Worm (Caenorhabditis elegans) whole organism, L4 larva: ENCODE measurements around the gene T05C12.8.

ENCODE experiments used
- F26F4.8 ChIP-seq: fragments of 200-800 bp; sonication (Bioruptor generic); conservative IDR thresholded peaks from 2 replicates; pipeline ENCODE4 v1.3.6; 2022; ENCODE audit warnings: missing genetic modification characterization, missing compliant biosample characterization
- F37D6.2 ChIP-seq: sonication (generic microtip); optimal IDR thresholded peaks from 2 replicates; lab custom pipeline; 2016; ENCODE audit warnings: mild to moderate bottlenecking, missing genetic modification characterization, missing compliant biosample characterization
- T20F7.1 ChIP-seq: fragments of 200-800 bp; sonication (Bioruptor generic); optimal IDR thresholded peaks from 2 replicates; lab custom pipeline; 2018; ENCODE audit warnings: mild to moderate bottlenecking, missing genetic modification characterization, missing compliant biosample characterization
- T26A8.4 ChIP-seq: fragments of 200-800 bp; sonication (Bioruptor generic); IDR thresholded peaks from 2 replicates; pipeline ENCODE4 v1.3.6; 2022; ENCODE audit warnings: missing genetic modification characterization, missing compliant biosample characterization
- Y105C5A.15 ChIP-seq: fragments of 200-800 bp; sonication (Bioruptor generic); IDR thresholded peaks from 2 replicates; pipeline ENCODE4 v1.3.6; 2022; ENCODE audit warnings: missing genetic modification characterization, missing compliant biosample characterization
- Y5F2A.4 ChIP-seq: fragments of 200-800 bp; sonication (Bioruptor generic); optimal IDR thresholded peaks from 2 replicates; lab custom pipeline; 2018; ENCODE audit warnings: mild to moderate bottlenecking, missing genetic modification characterization, missing compliant biosample characterization
- aha-1 ChIP-seq: fragments of 150-350 bp; peaks from one replicate; lab custom pipeline; 2014; ENCODE audit warnings: missing biosample characterization, missing genetic modification characterization
- aly-2 ChIP-seq: sonication (generic microtip); optimal IDR thresholded peaks from 2 replicates; lab custom pipeline; 2018; ENCODE audit warnings: missing biosample characterization, missing genetic modification characterization
- ceh-44 ChIP-seq: fragments of 200-800 bp; sonication (Bioruptor generic); IDR thresholded peaks from 2 replicates; pipeline ENCODE4 v1.3.6; 2022; ENCODE audit warnings: missing genetic modification reagents, missing genetic modification characterization, missing compliant biosample characterization
- ceh-62 ChIP-seq: sonication (generic microtip); optimal IDR thresholded peaks from 2 replicates; lab custom pipeline; 2017; ENCODE audit warnings: missing biosample characterization, missing genetic modification characterization
- ces-1 ChIP-seq: fragments of 150-350 bp; sonication (generic microtip); optimal IDR thresholded peaks from 4 replicates; lab custom pipeline; 2014; ENCODE audit warnings: missing biosample characterization, missing genetic modification reagents, missing genetic modification characterization
- daf-16 ChIP-seq, 3 experiments: sonication (generic microtip); optimal IDR thresholded peaks; 2 replicates each; lab custom pipeline; 2016 to 2017; ENCODE audit warnings: missing genetic modification characterization in 3 of 3, missing genetic modification reagents in 3 of 3, mild to moderate bottlenecking in 2 of 3, missing compliant biosample characterization in 2 of 3, missing biosample characterization in 1 of 3, moderate library complexity in 1 of 3
- daf-8 ChIP-seq: fragments of 200-800 bp; sonication (Bioruptor generic); IDR thresholded peaks from 2 replicates; pipeline ENCODE4 v1.3.6; 2022; ENCODE audit warnings: missing genetic modification characterization, missing compliant biosample characterization
- dmd-6 ChIP-seq: fragments of 200-800 bp; sonication (Bioruptor generic); IDR thresholded peaks from 2 replicates; pipeline ENCODE4 v1.3.6; 2022; ENCODE audit warnings: missing genetic modification reagents, missing genetic modification characterization, missing compliant biosample characterization
- duxl-1 ChIP-seq: sonication (generic microtip); optimal IDR thresholded peaks from 2 replicates; lab custom pipeline; 2016; ENCODE audit warnings: mild to moderate bottlenecking, missing genetic modification characterization, moderate library complexity, missing compliant biosample characterization; ENCODE audit not compliant: poor library complexity
- egl-43 ChIP-seq: fragments of 200-800 bp; sonication (Bioruptor generic); IDR thresholded peaks from 2 replicates; pipeline ENCODE4 v1.3.6; 2022; ENCODE audit warnings: missing genetic modification reagents, missing genetic modification characterization, missing compliant biosample characterization
- hif-1 ChIP-seq, 2 experiments: sonication (generic microtip); optimal IDR thresholded peaks; 2 replicates each; lab custom pipeline; 2016 to 2017; ENCODE audit warnings: missing compliant biosample characterization in 2 of 2, missing genetic modification characterization in 2 of 2, missing genetic modification reagents in 2 of 2, missing genotype in 2 of 2, mild to moderate bottlenecking in 1 of 2
- hlh-11 ChIP-seq: fragments of 200-800 bp; sonication (Bioruptor generic); optimal IDR thresholded peaks from 2 replicates; lab custom pipeline; 2018; ENCODE audit warnings: mild to moderate bottlenecking, missing genetic modification characterization, missing compliant biosample characterization
- hlh-30 ChIP-seq: sonication (generic microtip); optimal IDR thresholded peaks from 2 replicates; lab custom pipeline; 2017; ENCODE audit warnings: antibody characterized with exemption, mild to moderate bottlenecking, missing genetic modification characterization, missing compliant biosample characterization; ENCODE audit not compliant: insufficient read depth
- hmg-1.1 ChIP-seq: fragments of 200-800 bp; sonication (Bioruptor generic); IDR thresholded peaks from 2 replicates; pipeline ENCODE4 v1.3.6; 2022; ENCODE audit warnings: missing genetic modification reagents, missing genetic modification characterization, missing compliant biosample characterization
- lim-7 ChIP-seq: fragments of 200-800 bp; sonication (Bioruptor generic); IDR thresholded peaks from 2 replicates; pipeline ENCODE4 v1.3.6; 2022; ENCODE audit warnings: missing genetic modification characterization, missing compliant biosample characterization
- lin-13 ChIP-seq: fragments of 150-350 bp; optimal IDR thresholded peaks from 2 replicates; lab custom pipeline; 2014; ENCODE audit warnings: missing biosample characterization, missing genetic modification reagents, missing genetic modification characterization
- lin-29 ChIP-seq: fragments of 200-800 bp; sonication (Bioruptor generic); IDR thresholded peaks from 2 replicates; pipeline ENCODE4 v1.3.6; 2022; ENCODE audit warnings: missing genetic modification reagents, missing genetic modification characterization, missing compliant biosample characterization
- lin-38 ChIP-seq: fragments of 200-800 bp; sonication (Bioruptor generic); IDR thresholded peaks from 2 replicates; pipeline ENCODE4 v1.3.6; 2022; ENCODE audit warnings: missing genetic modification reagents, missing genetic modification characterization, missing compliant biosample characterization
- mep-1 ChIP-seq: fragments of 150-350 bp; sonication (generic microtip); optimal IDR thresholded peaks from 3 replicates; lab custom pipeline; 2014; ENCODE audit warnings: missing biosample characterization, missing genetic modification characterization
- mxl-3 ChIP-seq: fragments of 200-800 bp; sonication (Bioruptor generic); optimal IDR thresholded peaks from 2 replicates; lab custom pipeline; 2018; ENCODE audit warnings: mild to moderate bottlenecking, missing genetic modification characterization, missing compliant biosample characterization
- nhr-102 ChIP-seq: sonication (generic microtip); optimal IDR thresholded peaks from 2 replicates; lab custom pipeline; 2016; ENCODE audit warnings: mild to moderate bottlenecking, missing genetic modification characterization, moderate library complexity, missing compliant biosample characterization
- nhr-42 ChIP-seq: fragments of 200-800 bp; sonication (Bioruptor generic); IDR thresholded peaks from 2 replicates; pipeline ENCODE4 v1.3.6; 2022; ENCODE audit warnings: missing genetic modification characterization, missing compliant biosample characterization
- pha-4 ChIP-seq, 2 experiments: fragments of 150-350 bp in 1 of 2; fragments of 200-800 bp in 1 of 2; sonication (Bioruptor generic) in 1 of 2; IDR thresholded peaks in 1 of 2; optimal IDR thresholded peaks in 1 of 2; 2 replicates each; pipeline versions ENCODE4 v1.3.6 to Lab custom; 2014 to 2022; ENCODE audit warnings: missing genetic modification characterization in 2 of 2, missing genetic modification reagents in 2 of 2, missing biosample characterization in 1 of 2, missing compliant biosample characterization in 1 of 2
- php-3 ChIP-seq: fragments of 200-800 bp; sonication (Bioruptor generic); IDR thresholded peaks from 2 replicates; pipeline ENCODE4 v1.3.6; 2022; ENCODE audit warnings: missing genetic modification reagents, missing genetic modification characterization, missing compliant biosample characterization
- pqm-1 ChIP-seq: sonication (generic microtip); optimal IDR thresholded peaks from 2 replicates; lab custom pipeline; 2017; ENCODE audit warnings: missing biosample characterization, missing genetic modification characterization
- rbr-2 ChIP-seq: sonication (generic microtip); optimal IDR thresholded peaks from 2 replicates; lab custom pipeline; 2016; ENCODE audit warnings: missing genotype, missing genetic modification characterization, missing compliant biosample characterization
- sdz-12 ChIP-seq: fragments of 200-800 bp; sonication (Bioruptor generic); optimal IDR thresholded peaks from 2 replicates; lab custom pipeline; 2018; ENCODE audit warnings: mild to moderate bottlenecking, missing genetic modification characterization, missing compliant biosample characterization
- spr-1 ChIP-seq: sonication (generic microtip); optimal IDR thresholded peaks from 2 replicates; lab custom pipeline; 2016; ENCODE audit warnings: mild to moderate bottlenecking, missing genetic modification characterization, missing compliant biosample characterization
- tra-1 ChIP-seq: fragments of 200-800 bp; sonication (Bioruptor generic); IDR thresholded peaks from 2 replicates; pipeline ENCODE4 v1.3.6; 2022; ENCODE audit warnings: missing genetic modification reagents, missing genetic modification characterization, missing compliant biosample characterization
- unc-62 ChIP-seq, 3 experiments: fragments of 150-350 bp in 1 of 3; sonication (generic microtip); optimal IDR thresholded peaks in 2 of 3; peaks in 1 of 3; 1 replicate in 1 of 3; 2 replicates in 2 of 3; lab custom pipeline; 2014 to 2017; ENCODE audit warnings: missing biosample characterization in 3 of 3, missing genetic modification characterization in 3 of 3, missing genetic modification reagents in 3 of 3, missing genotype in 1 of 3
- ztf-7 ChIP-seq: fragments of 150-350 bp; optimal IDR thresholded peaks from 2 replicates; lab custom pipeline; 2014; ENCODE audit warnings: missing biosample characterization, missing genetic modification characterization

The T05C12.8 gene

ce11 chrII:8216433-8216832 lies 26.1 kb upstream of the T05C12.8 start, which contains the start of gene M110.3 (continued):
- TF ChIP-seq daf-8 (GFP tag; lab: Robert Waterston, UW) (no peak), nhr-42 (GFP tag; lab: Robert Waterston, UW) (no peak), lin-38 (GFP tag; lab: Robert Waterston, UW) (0 out of 2 replicates have a peak, but pooled peaks have one; percentile 25), pqm-1 (tag; lab: Kevin White, UChicago) (no peak), ztf-7 (tag; lab: Kevin White, UChicago) (no peak), daf-16 (GFP tag; optimal IDR thresholded peaks at IDR 0.05; lab: Kevin White, UChicago) (no peak), daf-16 (tag; optimal IDR thresholded peaks at IDR 0.05; lab: Kevin White, UChicago) (peak; percentile 37), lin-13 (GFP tag; lab: Kevin White, UChicago) (no peak), hmg-1.1 (GFP tag; lab: Robert Waterston, UW) (peak; percentile 57; the same call in 1 of the 2 replicates), duxl-1 (tag; lab: Kevin White, UChicago) (no peak)

ce11 chrII:8214367-8214766 lies 24.0 kb upstream of the T05C12.8 start, which contains the start of gene M110.10:
M110.10 (minus strand) TSS chrII:8214467.
- TF ChIP-seq unc-62 (GFP tag; optimal IDR thresholded peaks at IDR 0.05 in 1 of 2; lab: Kevin White, UChicago): peak in 1 of 2 experiments; percentile 71
- no peak for TF ChIP-seq unc-62 (tag; optimal IDR thresholded peaks at IDR 0.05; lab: Kevin White, UChicago)
- TF ChIP-seq Y105C5A.15 (GFP tag; lab: Robert Waterston, UW): no peak
- no peak for TF ChIP-seq spr-1
- no peak for TF ChIP-seq T20F7.1 (GFP tag; lab: Kevin White, UChicago)
- no peak for TF ChIP-seq T26A8.4 (GFP tag; lab: Robert Waterston, UW)
- no peak for TF ChIP-seq tra-1 (GFP tag; lab: Robert Waterston, UW)
- TF ChIP-seq lim-7: no peak
- no peak for TF ChIP-seq hlh-30 (tag; lab: Kevin White, UChicago)
- peak; percentile 6 for TF ChIP-seq aha-1 (tag; lab: Kevin White, UChicago)

- TF ChIP-seq ceh-44 (GFP tag; lab: Robert Waterston, UW) (no peak), hlh-11 (tag; lab: Kevin White, UChicago) (no peak), sdz-12 (GFP tag; lab: Kevin White, UChicago) (no peak), pha-4 (GFP tag; IDR thresholded peaks at IDR 0.05; lab: Robert Waterston, UW) (no peak), pha-4 (tag; optimal IDR thresholded peaks at IDR 0.05; lab: Kevin White, UChicago) (no peak), mep-1 (no peak), dmd-6 (no peak), Y5F2A.4 (GFP tag; lab: Kevin White, UChicago) (no peak), php-3 (no peak), rbr-2 (no peak), nhr-102 (tag; lab: Kevin White, UChicago) (no peak), ceh-62 (tag; lab: Kevin White, UChicago) (no peak), aly-2 (tag; lab: Kevin White, UChicago) (no peak), lin-29 (GFP tag; lab: Robert Waterston, UW) (no peak), egl-43 (GFP tag; lab: Robert Waterston, UW) (no peak), ces-1 (GFP tag; lab: Kevin White, UChicago) (no peak), mxl-3 (no peak), F26F4.8 (GFP tag; lab: Robert Waterston, UW) (no peak), hif-1 (tag; optimal IDR thresholded peaks at IDR 0.05; lab: Kevin White, UChicago) (no peak), Y105C5A.15 (GFP tag; lab: Robert Waterston, UW) (no peak), F37D6.2 (tag; lab: Kevin White, UChicago) (no peak)
Observed at ce11 chrII:8212680-8213079, 22.3 kb upstream of the T05C12.8 start, which contains the start of gene twk-3. twk-3 (minus strand) TSS chrII:8212780.
